Fruit fly (Drosophila melanogaster): ENCODE results near the gene CG42450.

- no peak for TF ChIP-seq CG7372 (GFP tag; IDR thresholded peaks at IDR 0.05)
- TF ChIP-seq Sry-δ (GFP tag; optimal IDR thresholded peaks at IDR 0.05), result no peak
- no peak for TF ChIP-seq pho (GFP tag; optimal IDR thresholded peaks at IDR 0.05)
- TF ChIP-seq Nf-YB (GFP tag; optimal IDR thresholded peaks at IDR 0.05), result no peak
- TF ChIP-seq Dll (GFP tag; IDR thresholded peaks at IDR 0.05; ENCODE audit: partially characterized antibody), result no peak
- TF ChIP-seq CG13775 (GFP tag; optimal IDR thresholded peaks at IDR 0.05), result no peak
Observed at dm6 chrX:18801293-18801692, 11.8 kb upstream of the CG42450 start.
